Fruit fly (Drosophila melanogaster): ENCODE data around the gene Wdr24.

The Wdr24 gene

dm6 chr3R:29696359-29696758 lies 48.5 kb downstream of the Wdr24 start (continued):
- TF ChIP-seq Lhr (GFP tag; optimal IDR thresholded peaks at IDR 0.05) (no peak), Ets97D (GFP tag; optimal IDR thresholded peaks at IDR 0.05) (no peak), CG43689 (GFP tag; IDR thresholded peaks at IDR 0.05) (no peak), fd3F (GFP tag; optimal IDR thresholded peaks at IDR 0.05) (no peak), hb (GFP tag; IDR thresholded peaks at IDR 0.05; ENCODE audit: partially characterized antibody) (no peak), CG17361 (GFP tag; IDR thresholded peaks at IDR 0.05) (0 out of 3 replicates have a peak, but pooled peaks have one; percentile 13), pnt (GFP tag; optimal IDR thresholded peaks at IDR 0.05) (peak; percentile 29), CG6254 (GFP tag; optimal IDR thresholded peaks at IDR 0.05) (no peak), CG9797 (GFP tag; optimal IDR thresholded peaks at IDR 0.05) (no peak), D (optimal IDR thresholded peaks at IDR 0.05) (no peak), D (GFP tag; optimal IDR thresholded peaks at IDR 0.05) (peak; percentile 11), CrebB (tag; optimal IDR thresholded peaks at IDR 0.05) (no peak), CG12391 (tag; optimal IDR thresholded peaks at IDR 0.05) (peak; percentile 37), H15 (GFP tag; IDR thresholded peaks at IDR 0.05) (no peak), Hand (GFP tag; optimal IDR thresholded peaks at IDR 0.05) (no peak), Atf3 (GFP tag; optimal IDR thresholded peaks at IDR 0.05) (peak; percentile 10), CG11456 (GFP tag; IDR thresholded peaks at IDR 0.05) (no peak), MBD-R2 (GFP tag; IDR thresholded peaks at IDR 0.05) (no peak), CG12071 (GFP tag; optimal IDR thresholded peaks at IDR 0.05) (no peak), Scr (GFP tag; IDR thresholded peaks at IDR 0.05; ENCODE audit: partially characterized antibody) (no peak), fd102C (GFP tag; optimal IDR thresholded peaks at IDR 0.05) (peak; percentile 28), sim (GFP tag; IDR thresholded peaks at IDR 0.05) (no peak), CG11504 (tag; optimal IDR thresholded peaks at IDR 0.05) (peak; percentile 17), D19B (GFP tag; optimal IDR thresholded peaks at IDR 0.05) (no peak), esg (GFP tag; conservative IDR thresholded peaks at IDR 0.05) (no peak), ssp (GFP tag; IDR thresholded peaks at IDR 0.05) (0 out of 2 replicates have a peak, but pooled peaks have one; percentile 14), mirr (GFP tag; optimal IDR thresholded peaks at IDR 0.05) (no peak), ci (GFP tag; IDR thresholded peaks at IDR 0.05) (0 out of 3 replicates have a peak, but pooled peaks have one; percentile 24), CG34422 (GFP tag; IDR thresholded peaks at IDR 0.05) (0 out of 3 replicates have a peak, but pooled peaks have one; percentile 11), cato (GFP tag; optimal IDR thresholded peaks at IDR 0.05; ENCODE audit: borderline replicate concordance) (no peak), Xrp1 (GFP tag; IDR thresholded peaks at IDR 0.05) (peak; percentile 60; the same call in 1 of the 2 replicates), CG14441 (GFP tag; IDR thresholded peaks at IDR 0.05) (no peak), kni (GFP tag; optimal IDR thresholded peaks at IDR 0.05) (no peak), Nf-YB (GFP tag; optimal IDR thresholded peaks at IDR 0.05) (peak; percentile 17), tup (GFP tag; optimal IDR thresholded peaks at IDR 0.05) (no peak), CTCF (GFP tag; optimal IDR thresholded peaks at IDR 0.05) (no peak), CG14050 (GFP tag; IDR thresholded peaks at IDR 0.05) (no peak), Atf-2 (GFP tag; optimal IDR thresholded peaks at IDR 0.05) (no peak), lola (GFP tag; optimal IDR thresholded peaks at IDR 0.05) (peak in 1 of 3 experiments; percentile 28), chif (GFP tag; optimal IDR thresholded peaks at IDR 0.05) (peak; percentile 21 to 50), Blimp-1 (GFP tag; optimal IDR thresholded peaks at IDR 0.05) (peak; percentile 17), Usf (GFP tag; optimal IDR thresholded peaks at IDR 0.05) (no peak), luna (GFP tag; optimal IDR thresholded peaks at IDR 0.05) (no peak), unpg (GFP tag; optimal IDR thresholded peaks at IDR 0.05) (peak; percentile 22), CG5953 (GFP tag; IDR thresholded peaks at IDR 0.05) (no peak), CG2712 (tag; optimal IDR thresholded peaks at IDR 0.05) (peak; percentile 55), Ssrp (tag; optimal IDR thresholded peaks at IDR 0.05) (peak; percentile 42), CG10565 (GFP tag; optimal IDR thresholded peaks at IDR 0.05) (no peak), CG7928 (GFP tag; optimal IDR thresholded peaks at IDR 0.05) (no peak), CG10654 (GFP tag; optimal IDR thresholded peaks at IDR 0.05) (no peak), tin (GFP tag; optimal IDR thresholded peaks at IDR 0.05) (peak; percentile 42)
